Fruit fly (Drosophila melanogaster): ENCODE results near the gene Usp47.

Usp47 gene

DNA sequence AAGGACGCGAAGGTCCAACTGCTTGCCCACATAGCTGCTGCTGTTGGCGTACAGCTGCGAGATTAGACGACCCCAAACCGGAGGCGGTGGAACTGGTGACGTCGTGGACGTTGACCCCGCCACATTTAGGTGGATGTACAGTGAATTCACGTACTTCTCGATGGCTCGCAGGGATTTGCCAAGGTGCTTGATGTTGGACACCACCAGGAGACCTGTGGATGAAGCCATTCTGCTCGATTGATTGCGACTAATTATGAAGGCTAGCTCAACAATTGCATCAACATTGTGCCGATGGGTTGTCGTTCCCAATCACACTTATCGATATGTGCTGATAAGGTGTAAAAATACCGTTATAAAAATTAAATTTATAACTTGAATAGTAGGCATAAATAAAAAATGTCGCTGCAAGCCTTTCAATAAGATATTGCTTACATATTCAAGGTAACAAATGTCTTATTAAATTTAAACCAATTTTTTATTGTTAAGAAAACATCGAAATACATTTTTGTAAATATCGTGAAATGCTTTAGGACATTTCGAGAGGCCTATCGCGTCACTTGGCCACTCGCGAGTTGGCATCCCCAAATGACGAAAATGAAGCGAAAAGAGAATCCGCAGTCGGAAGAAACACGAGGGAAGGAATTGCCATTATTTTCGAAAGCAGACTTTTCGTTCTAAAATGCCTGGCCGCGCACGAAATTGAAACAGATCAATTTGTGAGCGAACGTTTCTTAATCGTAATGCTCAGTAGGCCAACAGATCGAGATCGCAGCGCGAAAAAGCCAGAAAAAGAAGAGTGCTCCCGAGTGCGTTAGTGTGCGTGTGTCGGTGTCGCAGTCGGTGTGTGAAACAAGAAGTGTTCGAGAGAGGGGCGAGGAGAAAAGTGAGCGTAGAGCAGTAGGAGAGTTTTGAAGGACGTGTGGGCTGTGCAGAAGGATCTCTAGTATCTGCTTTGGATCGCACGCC lies 16.0 kb downstream of the Usp47 start, which contains the start of the genes Ppat-Dpck and scny (continued):
- TF ChIP-seq CG17361 (GFP tag; IDR thresholded peaks at IDR 0.05), result no peak
- peak; percentile 68 for TF ChIP-seq nmo (GFP tag; optimal IDR thresholded peaks at IDR 0.05)

DNA sequence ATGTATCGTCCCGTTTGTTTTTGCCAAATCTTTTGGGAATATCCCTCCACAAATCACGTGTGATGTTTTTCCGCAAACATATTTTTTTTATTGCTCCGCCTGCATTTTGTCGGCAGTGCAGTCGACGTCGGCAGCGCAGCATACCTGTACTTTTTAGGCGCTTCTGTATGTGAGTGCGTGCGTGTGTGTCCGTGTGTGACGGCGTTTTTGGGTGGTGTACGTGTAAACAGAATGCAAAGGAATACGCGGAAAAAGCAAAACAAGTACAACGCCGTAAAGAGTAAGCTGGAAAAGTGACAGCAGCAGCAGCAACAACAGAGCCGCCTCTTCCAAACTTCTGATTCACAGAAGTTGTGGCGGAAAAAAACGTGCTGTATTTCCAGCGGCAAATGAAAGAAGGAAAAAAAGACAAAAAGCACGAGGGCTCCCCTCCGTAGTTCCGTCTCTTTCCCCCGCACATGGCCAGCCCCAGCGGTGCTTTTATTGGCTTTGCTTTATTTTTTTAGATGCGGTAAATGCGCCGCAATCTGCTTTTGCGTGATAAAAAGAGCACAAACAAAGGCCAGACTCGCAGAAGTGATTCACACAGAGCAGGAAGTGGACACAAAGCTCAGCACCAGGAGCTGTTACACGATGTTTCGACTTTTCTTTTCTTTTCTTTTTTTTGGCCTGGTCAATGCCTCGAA lies 17.5 kb downstream of the Usp47 start:
- peak; percentile 81 for TF ChIP-seq cg (GFP tag; optimal IDR thresholded peaks at IDR 0.05)
- TF ChIP-seq Abd-B (GFP tag; optimal IDR thresholded peaks at IDR 0.05), result peak; percentile 4
- TF ChIP-seq chinmo (GFP tag; IDR thresholded peaks at IDR 0.05; ENCODE audit: partially characterized antibody), result 0 out of 4 replicates have a peak, but pooled peaks have one; percentile 55
- TF ChIP-seq CG11456 (GFP tag; IDR thresholded peaks at IDR 0.05), result no peak
- TF ChIP-seq CG10543 (GFP tag; optimal IDR thresholded peaks at IDR 0.05), result peak; percentile 11
- no peak for TF ChIP-seq corto (GFP tag; optimal IDR thresholded peaks at IDR 0.05)
- no peak for TF ChIP-seq Gug (GFP tag; IDR thresholded peaks at IDR 0.05)
- TF ChIP-seq lov (optimal IDR thresholded peaks at IDR 0.05), result no peak
- TF ChIP-seq lov (GFP tag; IDR thresholded peaks at IDR 0.05), result no peak
- TF ChIP-seq nerfin-1 (tag; optimal IDR thresholded peaks at IDR 0.05), result peak; percentile 67
- no peak for TF ChIP-seq CG4730 (GFP tag; IDR thresholded peaks at IDR 0.05)
- TF ChIP-seq fd102C (GFP tag; optimal IDR thresholded peaks at IDR 0.05), result no peak
- peak; percentile 97 for TF ChIP-seq nom (GFP tag; optimal IDR thresholded peaks at IDR 0.05)
- TF ChIP-seq CG5180 (GFP tag; optimal IDR thresholded peaks at IDR 0.05), result no peak
- no peak for TF ChIP-seq crol (GFP tag; IDR thresholded peaks at IDR 0.05)
- TF ChIP-seq cad (GFP tag; optimal IDR thresholded peaks at IDR 0.05), result peak; percentile 45
- peak; percentile 7 for TF ChIP-seq Drgx (GFP tag; IDR thresholded peaks at IDR 0.05)
- peak; percentile 27 for TF ChIP-seq dm (GFP tag; optimal IDR thresholded peaks at IDR 0.05)
- TF ChIP-seq bsh (GFP tag; optimal IDR thresholded peaks at IDR 0.05), result peak in 1 of 2 experiments; percentile 83
- peak; percentile 87 for TF ChIP-seq cwo (GFP tag; optimal IDR thresholded peaks at IDR 0.05)
- peak; percentile 76 for TF ChIP-seq Adf1 (GFP tag; IDR thresholded peaks at IDR 0.05)
- TF ChIP-seq CG32772 (GFP tag; IDR thresholded peaks at IDR 0.05), result 0 out of 2 replicates have a peak, but pooled peaks have one; percentile 11
- no peak for TF ChIP-seq Atf-2 (GFP tag; optimal IDR thresholded peaks at IDR 0.05)
- TF ChIP-seq YL-1 (GFP tag; optimal IDR thresholded peaks at IDR 0.05), result peak; percentile 58
- no peak for TF ChIP-seq abd-A (tag; optimal IDR thresholded peaks at IDR 0.05)
- TF ChIP-seq Sin3A (optimal IDR thresholded peaks at IDR 0.05), result peak; percentile 14

DNA sequence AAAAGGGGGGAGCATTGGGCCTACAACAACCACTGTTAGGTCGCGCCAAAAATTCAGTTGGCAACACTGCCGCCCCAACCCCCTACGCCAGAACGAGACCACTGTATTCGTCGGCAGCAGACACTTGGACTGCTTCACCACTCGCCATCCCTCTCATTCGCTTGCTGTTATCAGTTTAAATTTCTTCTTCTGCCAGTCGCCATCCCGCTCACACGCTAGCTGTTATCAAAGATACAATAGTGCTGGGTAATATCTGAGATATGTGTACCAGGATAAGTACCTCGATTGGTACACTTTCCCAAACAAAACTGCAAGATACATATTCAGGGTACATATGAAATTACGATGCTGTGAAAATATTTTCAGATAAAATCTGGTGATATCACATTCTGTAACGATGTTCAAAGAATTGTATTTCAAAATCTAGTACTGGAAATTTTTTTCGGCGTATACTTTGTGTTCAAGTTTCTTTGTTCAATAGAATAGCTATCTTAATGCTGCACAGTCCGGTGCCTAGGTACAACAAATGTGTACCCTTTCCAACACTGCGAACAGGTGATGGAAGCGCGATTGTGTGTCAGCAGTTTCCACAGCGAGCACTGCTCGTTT lies 18.1 kb downstream of the Usp47 start:
- TF ChIP-seq z (GFP tag; IDR thresholded peaks at IDR 0.05) (no peak), CG12744 (GFP tag; optimal IDR thresholded peaks at IDR 0.05) (peak; percentile 74), cad (GFP tag; optimal IDR thresholded peaks at IDR 0.05) (no peak), salm (tag; optimal IDR thresholded peaks at IDR 0.05) (peak; percentile 72), CG1233 (GFP tag; optimal IDR thresholded peaks at IDR 0.05) (peak; percentile 87), ro (GFP tag; IDR thresholded peaks at IDR 0.05) (no peak), gsb (GFP tag; IDR thresholded peaks at IDR 0.05) (no peak), bab2 (GFP tag; optimal IDR thresholded peaks at IDR 0.05) (peak; percentile 84), CG1602 (GFP tag; optimal IDR thresholded peaks at IDR 0.05) (peak; percentile 65), HLH54F (GFP tag; optimal IDR thresholded peaks at IDR 0.05) (peak; percentile 86), emc (GFP tag; optimal IDR thresholded peaks at IDR 0.05) (peak; percentile 38), Mes4 (GFP tag; optimal IDR thresholded peaks at IDR 0.05) (peak; percentile 75), TFAM (GFP tag; optimal IDR thresholded peaks at IDR 0.05) (no peak), CG2712 (tag; optimal IDR thresholded peaks at IDR 0.05) (peak; percentile 87), Side (GFP tag; optimal IDR thresholded peaks at IDR 0.05) (peak; percentile 89), h (optimal IDR thresholded peaks at IDR 0.05) (no peak), CG9876 (GFP tag; optimal IDR thresholded peaks at IDR 0.05) (peak; percentile 38), p53 (GFP tag; optimal IDR thresholded peaks at IDR 0.05) (peak; percentile 75), sima (GFP tag; optimal IDR thresholded peaks at IDR 0.05) (no peak), HmgD (GFP tag; optimal IDR thresholded peaks at IDR 0.05) (peak; percentile 85)

Data from whole organism, embryonic.